Worm (Caenorhabditis elegans) whole organism, midembryonic: ENCODE measurements around the gene ZC404.16.

Source experiments
- T22C8.4 ChIP-seq: fragments of 200-800 bp; sonication (Bioruptor generic); IDR thresholded peaks from 2 replicates; pipeline ENCODE4 v1.3.6; 2022; ENCODE audit warnings: missing genetic modification characterization, missing compliant biosample characterization
- cog-1 ChIP-seq: sonication (generic microtip); optimal IDR thresholded peaks from 2 replicates; lab custom pipeline; 2016; ENCODE audit warnings: missing genetic modification characterization, missing compliant biosample characterization
- flt-1 ChIP-seq: fragments of 200-800 bp; sonication (Bioruptor generic); IDR thresholded peaks from 2 replicates; pipeline ENCODE4 v1.3.6; 2022; ENCODE audit warnings: missing genetic modification characterization, missing compliant biosample characterization
- klf-2 ChIP-seq: fragments of 200-800 bp; sonication (Bioruptor generic); conservative IDR thresholded peaks from 2 replicates; pipeline ENCODE4 v1.3.6; 2022; ENCODE audit warnings: missing genetic modification reagents, missing genetic modification characterization, missing compliant biosample characterization
- med-1 ChIP-seq: sonication (generic microtip); optimal IDR thresholded peaks from 2 replicates; lab custom pipeline; 2017; ENCODE audit warnings: missing genetic modification characterization, mild to moderate bottlenecking, missing compliant biosample characterization, antibody characterized with exemption, missing genetic modification reagents; ENCODE audit not compliant: insufficient read depth
- ref-1 ChIP-seq: fragments of 200-800 bp; sonication (Bioruptor generic); conservative IDR thresholded peaks from 2 replicates; pipeline ENCODE4 v1.3.6; 2022; ENCODE audit warnings: missing genetic modification reagents, missing genetic modification characterization, missing compliant biosample characterization
- tab-1 ChIP-seq: fragments of 200-800 bp; sonication (Bioruptor generic); IDR thresholded peaks from 2 replicates; pipeline ENCODE4 v1.3.6; 2022; ENCODE audit warnings: missing genetic modification characterization, missing compliant biosample characterization
- ztf-23 ChIP-seq: fragments of 200-800 bp; sonication (Bioruptor generic); IDR thresholded peaks from 2 replicates; pipeline ENCODE4 v1.3.6; 2022; ENCODE audit warnings: missing genetic modification reagents, missing genetic modification characterization, missing compliant biosample characterization
- ztf-29 ChIP-seq: fragments of 200-800 bp; sonication (Bioruptor generic); IDR thresholded peaks from 2 replicates; pipeline ENCODE4 v1.3.6; 2022; ENCODE audit warnings: missing genetic modification reagents, missing genetic modification characterization, missing compliant biosample characterization

DNA sequence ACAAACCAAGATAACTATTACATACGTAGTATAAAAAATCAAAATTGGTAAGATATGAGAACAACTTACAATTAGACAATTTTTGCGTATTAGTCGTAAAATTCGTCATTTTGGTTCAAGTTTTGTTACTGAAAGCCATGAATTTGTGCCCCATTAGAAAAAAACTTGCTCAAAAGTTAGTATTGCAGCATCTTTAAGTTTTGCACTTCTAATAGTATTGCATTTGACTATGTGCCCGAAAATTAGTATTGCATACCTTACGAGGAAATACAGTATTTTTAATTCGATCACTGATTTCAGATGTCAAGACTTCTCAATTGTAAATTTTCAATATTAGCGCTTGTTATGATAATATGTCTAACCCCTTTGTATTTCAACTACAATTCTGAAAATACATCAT lies 47.9 kb upstream of the ZC404.16 start, which contains the start of gene T15B7.8:
- no peak for TF ChIP-seq ztf-29 (GFP tag; lab: Robert Waterston, UW)
- TF ChIP-seq cog-1 (tag; lab: Kevin White, UChicago), result no peak
- TF ChIP-seq ref-1, result no peak
- no peak for TF ChIP-seq tab-1 (GFP tag; lab: Robert Waterston, UW)
- TF ChIP-seq med-1 (GFP tag; lab: Kevin White, UChicago), result no peak
- no peak for TF ChIP-seq flt-1 (GFP tag; lab: Robert Waterston, UW)
- no peak for TF ChIP-seq klf-2 (GFP tag; lab: Robert Waterston, UW)
- no peak for TF ChIP-seq T22C8.4 (GFP tag; lab: Robert Waterston, UW)
- TF ChIP-seq ztf-23 (GFP tag; lab: Robert Waterston, UW), result no peak
